Fruit fly (Drosophila melanogaster) whole organism, embryonic: ENCODE measurements around the gene Gycalpha99B.

Experiments used
- Awh ChIP-seq: fragments of 200-800 bp; sonication (Bioruptor generic); IDR thresholded peaks from 2 replicates; pipeline ENCODE4, ENCODE4 v1.3.6; 2022; ENCODE audit warnings: missing biosample characterization, missing genetic modification characterization
- CG10366 ChIP-seq: fragments of 200-800 bp; sonication (Bioruptor generic); IDR thresholded peaks from 2 replicates; pipeline ENCODE4 v1.3.6; 2022; ENCODE audit warnings: missing biosample characterization, missing genetic modification characterization
- CG11560 ChIP-seq: fragments of 200-800 bp; sonication (Bioruptor generic); IDR thresholded peaks from 3 replicates; pipeline ENCODE4 v1.3.6; 2022; ENCODE audit warnings: missing biosample characterization, missing genetic modification characterization
- CG14441 ChIP-seq: fragments of 200-800 bp; sonication (Bioruptor generic); IDR thresholded peaks from 2 replicates; pipeline ENCODE4 v1.3.6; 2022; ENCODE audit warnings: missing biosample characterization, missing genetic modification characterization
- CG14860 ChIP-seq: fragments of 200-800 bp; sonication (Bioruptor generic); IDR thresholded peaks from 3 replicates; pipeline ENCODE4 v1.3.6; 2022; ENCODE audit warnings: missing biosample characterization, missing genetic modification characterization; ENCODE audit not compliant: partially characterized antibody
- CG15269 ChIP-seq: fragments of 200-800 bp; sonication (Bioruptor generic); optimal IDR thresholded peaks from 2 replicates; lab custom pipeline; 2018; ENCODE audit warnings: missing biosample characterization, mild to moderate bottlenecking, missing genetic modification characterization, moderate library complexity
- CG15514 ChIP-seq: fragments of 200-800 bp; sonication (Bioruptor generic); optimal IDR thresholded peaks from 3 replicates; lab custom pipeline; 2017; ENCODE audit warnings: missing biosample characterization, missing genetic modification characterization, mild to moderate bottlenecking, moderate library complexity, missing genetic modification reagents
- CG15696 ChIP-seq: fragments of 200-800 bp; sonication (Bioruptor generic); optimal IDR thresholded peaks from 2 replicates; lab custom pipeline; 2019; ENCODE audit warnings: missing biosample characterization, mild to moderate bottlenecking, missing genetic modification characterization, moderate library complexity
- CG17186 ChIP-seq: fragments of 200-800 bp; sonication (Bioruptor generic); optimal IDR thresholded peaks from 3 replicates; lab custom pipeline; 2017; ENCODE audit warnings: missing biosample characterization, missing genetic modification reagents, missing genetic modification characterization
- CG33213 ChIP-seq: fragments of 200-800 bp; sonication (Bioruptor generic); optimal IDR thresholded peaks from 3 replicates; lab custom pipeline; 2016; ENCODE audit warnings: missing biosample characterization, missing genetic modification characterization
- CG3407 ChIP-seq: fragments of 200-800 bp; sonication (Bioruptor generic); optimal IDR thresholded peaks from 2 replicates; lab custom pipeline; 2018; ENCODE audit warnings: missing biosample characterization, mild to moderate bottlenecking, missing genetic modification characterization
- CG5180 ChIP-seq: fragments of 200-800 bp; sonication (Bioruptor generic); optimal IDR thresholded peaks from 3 replicates; lab custom pipeline; 2017; ENCODE audit warnings: missing biosample characterization, missing genetic modification characterization, mild to moderate bottlenecking, moderate library complexity, missing genetic modification reagents
- CG6683 ChIP-seq: fragments of 200-800 bp; sonication (Bioruptor generic); optimal IDR thresholded peaks from 2 replicates; lab custom pipeline; 2017; ENCODE audit warnings: missing biosample characterization, mild to moderate bottlenecking, missing genetic modification characterization, missing genetic modification reagents
- CG7839 ChIP-seq: fragments of 200-800 bp; sonication (Bioruptor generic); optimal IDR thresholded peaks from 3 replicates; lab custom pipeline; 2018; ENCODE audit warnings: missing biosample characterization, mild to moderate bottlenecking, missing genetic modification characterization, moderate library complexity
- CG8089 ChIP-seq: fragments of 200-800 bp; sonication (Bioruptor generic); optimal IDR thresholded peaks from 3 replicates; lab custom pipeline; 2016; ENCODE audit warnings: missing biosample characterization, missing genetic modification characterization
- CG8281 ChIP-seq: fragments of 200-800 bp; sonication (Bioruptor generic); optimal IDR thresholded peaks from 2 replicates; lab custom pipeline; 2018; ENCODE audit warnings: missing biosample characterization, mild to moderate bottlenecking, missing genetic modification characterization, moderate library complexity
- Ets97D ChIP-seq: fragments of 200-800 bp; sonication (Bioruptor generic); optimal IDR thresholded peaks from 3 replicates; lab custom pipeline; 2016; ENCODE audit warnings: missing biosample characterization, missing genetic modification characterization
- HLH4C ChIP-seq: fragments of 200-800 bp; sonication (Bioruptor generic); IDR thresholded peaks from 3 replicates; pipeline ENCODE4 v1.3.6; 2022; ENCODE audit warnings: missing biosample characterization, missing genetic modification characterization; ENCODE audit not compliant: partially characterized antibody
- Hr78 ChIP-seq, 2 experiments: fragments of 200-800 bp in 1 of 2; fragments of >200 bp in 1 of 2; sonication (Bioruptor generic) in 1 of 2; optimal IDR thresholded peaks; 2 replicates each; lab custom pipeline; 2017 to 2019; ENCODE audit warnings: missing biosample characterization in 2 of 2, missing genetic modification characterization in 2 of 2, mild to moderate bottlenecking in 1 of 2, moderate library complexity in 1 of 2
- NK7.1 ChIP-seq: fragments of 200-800 bp; sonication (Bioruptor generic); optimal IDR thresholded peaks from 3 replicates; lab custom pipeline; 2016; ENCODE audit warnings: missing biosample characterization, missing genetic modification characterization
- Nf-YC ChIP-seq: fragments of 200-800 bp; optimal IDR thresholded peaks from 3 replicates; lab custom pipeline; 2019; ENCODE audit warnings: missing biosample characterization, mild to moderate bottlenecking, missing genetic modification characterization, moderate library complexity
- PHDP ChIP-seq: fragments of 200-800 bp; sonication (Bioruptor generic); optimal IDR thresholded peaks from 3 replicates; lab custom pipeline; 2018; ENCODE audit warnings: missing biosample characterization, mild to moderate bottlenecking, missing genetic modification characterization, moderate library complexity
- Pdp1 ChIP-seq, 2 experiments: fragments of 200-800 bp; sonication (Bioruptor generic); optimal IDR thresholded peaks; 3 replicates each; lab custom pipeline; 2016; ENCODE audit warnings: missing biosample characterization in 2 of 2, missing genetic modification characterization in 2 of 2, mild to moderate bottlenecking in 1 of 2, moderate library complexity in 1 of 2
- Ptx1 ChIP-seq: fragments of 200-800 bp; sonication (Bioruptor generic); IDR thresholded peaks from 2 replicates; pipeline ENCODE4 v1.3.6; 2022; ENCODE audit warnings: missing biosample characterization, missing genetic modification characterization
- Rx ChIP-seq: fragments of 200-800 bp; sonication (Bioruptor generic); IDR thresholded peaks from 2 replicates; pipeline ENCODE4 v1.3.6; 2022; ENCODE audit warnings: missing biosample characterization, missing genetic modification characterization
- Sin3A ChIP-seq: fragments of >200 bp; optimal IDR thresholded peaks from 2 replicates; lab custom pipeline; 2018
- Taf1 ChIP-seq: fragments of 200-800 bp; sonication (Bioruptor generic); IDR thresholded peaks from 2 replicates; pipeline ENCODE4 v1.3.6; 2022; ENCODE audit warnings: missing biosample characterization, missing genetic modification characterization
- Trl ChIP-seq, 3 experiments: fragments of >200 bp in 2 of 3; fragments of 200-800 bp in 1 of 3; sonication (Bioruptor generic) in 1 of 3; optimal IDR thresholded peaks; 2 replicates in 1 of 3; 3 replicates in 2 of 3; lab custom pipeline; 2016 to 2017; ENCODE audit warnings: missing biosample characterization in 1 of 3, missing genetic modification characterization in 1 of 3
- YL-1 ChIP-seq: fragments of 200-800 bp; sonication (Bioruptor generic); optimal IDR thresholded peaks from 3 replicates; lab custom pipeline; 2017; ENCODE audit warnings: missing biosample characterization, mild to moderate bottlenecking, missing genetic modification characterization
- cas ChIP-seq: fragments of 200-800 bp; sonication (Bioruptor generic); IDR thresholded peaks from 2 replicates; pipeline ENCODE4 v1.3.6; 2022; ENCODE audit warnings: missing biosample characterization, missing genetic modification characterization
- caup ChIP-seq: fragments of 200-800 bp; sonication (Bioruptor generic); optimal IDR thresholded peaks from 3 replicates; lab custom pipeline; 2017; ENCODE audit warnings: missing biosample characterization, mild to moderate bottlenecking, missing genetic modification characterization, moderate library complexity; ENCODE audit not compliant: severe bottlenecking
- crp ChIP-seq, 2 experiments: fragments of 200-800 bp; sonication (Bioruptor generic); optimal IDR thresholded peaks; 2 replicates in 1 of 2; 3 replicates in 1 of 2; lab custom pipeline; 2017; ENCODE audit warnings: missing biosample characterization in 2 of 2, missing genetic modification characterization in 2 of 2, mild to moderate bottlenecking in 1 of 2, moderate library complexity in 1 of 2
- danr ChIP-seq: fragments of 200-800 bp; sonication (Bioruptor generic); IDR thresholded peaks from 2 replicates; pipeline ENCODE4 v1.3.6; 2022; ENCODE audit warnings: missing biosample characterization, missing genetic modification characterization
- dmrt11E ChIP-seq: fragments of 200-800 bp; sonication (Bioruptor generic); optimal IDR thresholded peaks from 3 replicates; lab custom pipeline; 2018; ENCODE audit warnings: missing biosample characterization, mild to moderate bottlenecking, missing genetic modification characterization, moderate library complexity
- esg ChIP-seq: fragments of 200-800 bp; sonication (Bioruptor generic); conservative IDR thresholded peaks from 2 replicates; pipeline ENCODE4 v1.3.6; 2022; ENCODE audit warnings: missing biosample characterization, missing genetic modification characterization
- ewg ChIP-seq: fragments of 200-800 bp; sonication (Bioruptor generic); optimal IDR thresholded peaks from 3 replicates; lab custom pipeline; 2017; ENCODE audit warnings: mild to moderate bottlenecking, missing biosample characterization, missing genetic modification reagents, missing genetic modification characterization
- gsb ChIP-seq: fragments of 200-800 bp; sonication (Bioruptor generic); IDR thresholded peaks from 2 replicates; pipeline ENCODE4 v1.3.6; 2022; ENCODE audit warnings: missing biosample characterization, missing genetic modification characterization
- gsb-n ChIP-seq: fragments of 200-800 bp; sonication (Bioruptor generic); optimal IDR thresholded peaks from 3 replicates; lab custom pipeline; 2018; ENCODE audit warnings: missing biosample characterization, mild to moderate bottlenecking, missing genetic modification characterization
- insv ChIP-seq, 2 experiments: fragments of 200-800 bp; sonication (Bioruptor generic); optimal IDR thresholded peaks; 3 replicates each; lab custom pipeline; 2016 to 2018; ENCODE audit warnings: missing biosample characterization in 2 of 2, missing genetic modification characterization in 2 of 2
- jing ChIP-seq: fragments of 200-800 bp; sonication (Bioruptor generic); optimal IDR thresholded peaks from 2 replicates; lab custom pipeline; 2018; ENCODE audit warnings: missing biosample characterization, mild to moderate bottlenecking, missing genetic modification characterization
- lilli ChIP-seq: fragments of 200-800 bp; sonication (Bioruptor generic); optimal IDR thresholded peaks from 3 replicates; lab custom pipeline; 2016; ENCODE audit warnings: missing biosample characterization, missing genetic modification characterization
- nmo ChIP-seq: fragments of 200-800 bp; sonication (Bioruptor generic); optimal IDR thresholded peaks from 2 replicates; lab custom pipeline; 2018; ENCODE audit warnings: missing biosample characterization, mild to moderate bottlenecking, missing genetic modification characterization, moderate library complexity
- peb ChIP-seq: fragments of 200-800 bp; sonication (Bioruptor generic); IDR thresholded peaks from 2 replicates; pipeline ENCODE4 v1.3.6; 2022; ENCODE audit warnings: missing biosample characterization, missing genetic modification characterization
- pita ChIP-seq: fragments of 200-800 bp; sonication (Bioruptor generic); optimal IDR thresholded peaks from 2 replicates; lab custom pipeline; 2017; ENCODE audit warnings: missing biosample characterization, mild to moderate bottlenecking, missing genetic modification characterization
- pros ChIP-seq: fragments of 200-800 bp; sonication (Bioruptor generic); optimal IDR thresholded peaks from 3 replicates; lab custom pipeline; 2019; ENCODE audit warnings: missing biosample characterization, mild to moderate bottlenecking, missing genetic modification characterization, moderate library complexity
- sd ChIP-seq: fragments of 200-800 bp; sonication (Bioruptor generic); optimal IDR thresholded peaks from 3 replicates; lab custom pipeline; 2018; ENCODE audit warnings: missing biosample characterization, mild to moderate bottlenecking, missing genetic modification characterization, moderate library complexity
- slbo ChIP-seq: fragments of 200-800 bp; sonication (Bioruptor generic); IDR thresholded peaks from 2 replicates; pipeline ENCODE4 v1.3.6; 2022; ENCODE audit warnings: missing biosample characterization, missing genetic modification characterization
- tin ChIP-seq: fragments of 200-800 bp; sonication (Bioruptor generic); optimal IDR thresholded peaks from 3 replicates; lab custom pipeline; 2016; ENCODE audit warnings: missing biosample characterization, missing genetic modification characterization
- unc-4 ChIP-seq: fragments of 200-800 bp; sonication (Bioruptor generic); IDR thresholded peaks from 2 replicates; pipeline ENCODE4 v1.3.6; 2022; ENCODE audit warnings: missing biosample characterization, missing genetic modification characterization; ENCODE audit not compliant: partially characterized antibody
- zfh1 ChIP-seq: fragments of 200-800 bp; sonication (Bioruptor generic); IDR thresholded peaks from 3 replicates; pipeline ENCODE4 v1.3.6; 2022; ENCODE audit warnings: missing biosample characterization, missing genetic modification characterization

The Gycalpha99B gene

dm6 chr3R:29690539-29690852, 8.2 kb downstream of the Gycalpha99B start (continued):
- TF ChIP-seq peb (GFP tag; lab: Robert Waterston, UW) (no peak), CG11560 (no peak), Rx (GFP tag; lab: Robert Waterston, UW) (no peak), Ptx1 (GFP tag; lab: Robert Waterston, UW) (peak; percentile 29; the same call in 1 of the 2 replicates), CG10366 (GFP tag; lab: Robert Waterston, UW) (peak; percentile 22; the same call in 1 of the 2 replicates), Hr78 (GFP tag; optimal IDR thresholded peaks at IDR 0.05; lab: Kevin White, UChicago) (no peak), ewg (GFP tag; lab: Kevin White, UChicago) (no peak), CG17186 (GFP tag; lab: Kevin White, UChicago) (no peak), CG8281 (tag; lab: Kevin White, UChicago) (peak; percentile 32), CG15514 (no peak), sd (tag; lab: Kevin White, UChicago) (no peak), pros (GFP tag; lab: Kevin White, UChicago) (no peak), gsb-n (tag; lab: Kevin White, UChicago) (peak; percentile 53), Sin3A (lab: Kevin White, UChicago) (no peak), lilli (no peak), CG3407 (GFP tag; lab: Kevin White, UChicago) (no peak), dmrt11E (peak; percentile 61), slbo (GFP tag; lab: Robert Waterston, UW) (no peak), pita (GFP tag; lab: Kevin White, UChicago) (no peak), HLH4C (GFP tag; lab: Robert Waterston, UW) (no peak), NK7.1 (no peak), Pdp1 (GFP tag; optimal IDR thresholded peaks at IDR 0.05; lab: Kevin White, UChicago) (peak in 1 of 2 experiments; percentile 11), YL-1 (GFP tag; lab: Kevin White, UChicago) (no peak), CG5180 (no peak), Ets97D (GFP tag; lab: Kevin White, UChicago) (no peak), caup (GFP tag; lab: Kevin White, UChicago) (no peak), esg (GFP tag; lab: Robert Waterston, UW) (0 out of 2 replicates have a peak, but pooled peaks have one; percentile 38), crp (GFP tag; optimal IDR thresholded peaks at IDR 0.05; lab: Kevin White, UChicago) (no peak), CG7839 (tag; lab: Kevin White, UChicago) (peak; percentile 58), tin (GFP tag; lab: Kevin White, UChicago) (no peak), danr (GFP tag; lab: Robert Waterston, UW) (no peak), CG8089 (GFP tag; lab: Kevin White, UChicago) (no peak), unc-4 (no peak), CG14441 (GFP tag; lab: Robert Waterston, UW) (no peak), gsb (GFP tag; lab: Robert Waterston, UW) (no peak), CG33213 (GFP tag; lab: Kevin White, UChicago) (no peak), nmo (GFP tag; lab: Kevin White, UChicago) (peak; percentile 60), PHDP (peak; percentile 64), insv (GFP tag; optimal IDR thresholded peaks at IDR 0.05; lab: Kevin White, UChicago) (no peak), CG6683 (GFP tag; lab: Kevin White, UChicago) (no peak), CG14860 (no peak), jing (GFP tag; lab: Kevin White, UChicago) (no peak), Nf-YC (tag; lab: Kevin White, UChicago) (no peak), Awh (GFP tag; lab: Robert Waterston, UW) (no peak), Taf1 (GFP tag; lab: Robert Waterston, UW) (no peak), cas (GFP tag; lab: Robert Waterston, UW) (no peak), CG15269 (tag; lab: Kevin White, UChicago) (peak; percentile 37), CG15696 (peak; percentile 28), Trl (optimal IDR thresholded peaks at IDR 0.05; lab: Kevin White, UChicago) (no peak), Trl (GFP tag; optimal IDR thresholded peaks at IDR 0.05; lab: Kevin White, UChicago) (no peak), zfh1 (peak; percentile 33; the same call in 1 of the 3 replicates)
